Fruit fly (Drosophila melanogaster): ENCODE data around the gene beat-IIIa.

Gene beat-IIIa

DNA sequence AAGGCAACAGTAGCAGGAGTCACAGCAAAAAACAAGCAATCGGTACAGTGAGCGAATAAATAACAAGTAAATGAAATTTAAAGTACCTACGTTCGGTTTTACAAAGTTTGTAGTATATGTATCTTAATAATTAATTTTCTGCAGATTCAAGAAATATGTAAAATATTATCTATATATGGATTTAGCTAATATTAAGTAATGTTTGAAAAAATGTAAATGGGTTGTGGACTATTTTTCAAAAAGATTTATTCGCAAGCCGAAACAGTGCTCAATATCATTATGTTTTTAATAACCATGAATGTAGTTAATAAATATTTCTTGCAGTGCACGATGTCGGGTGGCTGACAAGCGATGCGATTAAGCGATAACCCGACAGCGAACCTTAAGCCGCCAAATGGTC lies 76.2 kb downstream of the beat-IIIa start (continued):
- TF ChIP-seq pros (GFP tag; optimal IDR thresholded peaks at IDR 0.05) (no peak), Bgb (GFP tag; IDR thresholded peaks at IDR 0.05; ENCODE audit: partially characterized antibody) (no peak), en (GFP tag; optimal IDR thresholded peaks at IDR 0.05) (no peak), yki (optimal IDR thresholded peaks at IDR 0.05) (no peak), CG12219 (GFP tag; optimal IDR thresholded peaks at IDR 0.05) (no peak), CG2678 (tag; optimal IDR thresholded peaks at IDR 0.05) (peak; percentile 64), jigr1 (GFP tag; IDR thresholded peaks at IDR 0.05) (no peak), shn (GFP tag; optimal IDR thresholded peaks at IDR 0.05) (no peak), CkIIα-i1 (GFP tag; IDR thresholded peaks at IDR 0.05) (no peak), Awh (GFP tag; IDR thresholded peaks at IDR 0.05) (no peak), Lpt (GFP tag; optimal IDR thresholded peaks at IDR 0.05) (no peak), lab (GFP tag; optimal IDR thresholded peaks at IDR 0.05) (peak; percentile 56), CG11085 (GFP tag; IDR thresholded peaks at IDR 0.05) (no peak), dati (GFP tag; IDR thresholded peaks at IDR 0.05) (no peak), vnd (GFP tag; IDR thresholded peaks at IDR 0.05; ENCODE audit: partially characterized antibody) (no peak), cad (GFP tag; optimal IDR thresholded peaks at IDR 0.05) (no peak), slou (GFP tag; optimal IDR thresholded peaks at IDR 0.05) (no peak), sqz (GFP tag; optimal IDR thresholded peaks at IDR 0.05) (no peak), fd3F (GFP tag; optimal IDR thresholded peaks at IDR 0.05) (peak; percentile 4), chm (GFP tag; IDR thresholded peaks at IDR 0.05) (no peak), sim (GFP tag; IDR thresholded peaks at IDR 0.05) (no peak), fu2 (GFP tag; optimal IDR thresholded peaks at IDR 0.05) (no peak), CG16813 (GFP tag; IDR thresholded peaks at IDR 0.05; ENCODE audit: partially characterized antibody) (no peak), da (GFP tag; optimal IDR thresholded peaks at IDR 0.05) (no peak), ken (GFP tag; IDR thresholded peaks at IDR 0.05) (no peak), CG10274 (GFP tag; optimal IDR thresholded peaks at IDR 0.05) (no peak), CG33557 (GFP tag; optimal IDR thresholded peaks at IDR 0.05) (no peak), CG12155 (GFP tag; optimal IDR thresholded peaks at IDR 0.05) (no peak), CG7928 (GFP tag; optimal IDR thresholded peaks at IDR 0.05) (no peak), ind (GFP tag; optimal IDR thresholded peaks at IDR 0.05) (peak; percentile 18), CG6254 (GFP tag; optimal IDR thresholded peaks at IDR 0.05) (no peak), CG7556 (GFP tag; optimal IDR thresholded peaks at IDR 0.05) (peak; percentile 56), CG17359 (tag; optimal IDR thresholded peaks at IDR 0.05) (peak; percentile 13), Deaf1 (tag; optimal IDR thresholded peaks at IDR 0.05) (peak; percentile 41), Dp (GFP tag; optimal IDR thresholded peaks at IDR 0.05) (no peak), tgo (GFP tag; IDR thresholded peaks at IDR 0.05) (no peak), CG10959 (GFP tag; IDR thresholded peaks at IDR 0.05) (no peak), Gsc (GFP tag; IDR thresholded peaks at IDR 0.05) (no peak), CG17612 (GFP tag; IDR thresholded peaks at IDR 0.05) (no peak), CG6654 (GFP tag; optimal IDR thresholded peaks at IDR 0.05) (no peak), toy (GFP tag; IDR thresholded peaks at IDR 0.05) (no peak), CG4617 (GFP tag; optimal IDR thresholded peaks at IDR 0.05; ENCODE audit: borderline replicate concordance) (no peak), CG4360 (GFP tag; IDR thresholded peaks at IDR 0.05) (no peak), HHEX (GFP tag; optimal IDR thresholded peaks at IDR 0.05) (peak; percentile 4), onecut (GFP tag; IDR thresholded peaks at IDR 0.05) (no peak), CG8924 (tag; optimal IDR thresholded peaks at IDR 0.05) (peak; percentile 37), tio (GFP tag; optimal IDR thresholded peaks at IDR 0.05) (no peak), CG10565 (GFP tag; optimal IDR thresholded peaks at IDR 0.05) (no peak), vvl (GFP tag; IDR thresholded peaks at IDR 0.05) (no peak), CG17829 (tag; optimal IDR thresholded peaks at IDR 0.05) (no peak), NK7.1 (GFP tag; optimal IDR thresholded peaks at IDR 0.05) (no peak), grau (tag; optimal IDR thresholded peaks at IDR 0.05) (peak; percentile 53), usp (GFP tag; optimal IDR thresholded peaks at IDR 0.05) (no peak)
